Fruit fly (Drosophila melanogaster) whole organism, wandering third instar larva: ENCODE data around the gene CG14995.

Experiments used
- Abd-B ChIP-seq: fragments of >200 bp; optimal IDR thresholded peaks from 2 replicates; lab custom pipeline; 2017; ENCODE audit warnings: missing biosample characterization, missing genetic modification characterization
- Hr83 ChIP-seq: fragments of 200-300 bp; sonication (Bioruptor generic); optimal IDR thresholded peaks from 2 replicates; lab custom pipeline; 2016; ENCODE audit warnings: missing biosample characterization, mild to moderate bottlenecking, missing genetic modification characterization, moderate library complexity; ENCODE audit not compliant: poor library complexity, severe bottlenecking
- br ChIP-seq: fragments of 200-800 bp; sonication (Bioruptor generic); optimal IDR thresholded peaks from 2 replicates; lab custom pipeline; 2016; ENCODE audit warnings: missing biosample characterization, missing genetic modification characterization
- dmrt93B ChIP-seq: fragments of 200-800 bp; sonication (Bioruptor generic); optimal IDR thresholded peaks from 2 replicates; lab custom pipeline; 2018; ENCODE audit warnings: missing biosample characterization, mild to moderate bottlenecking, missing genetic modification characterization
- h ChIP-seq: fragments of 200-800 bp; sonication (Bioruptor generic); optimal IDR thresholded peaks from 3 replicates; lab custom pipeline; 2016; ENCODE audit warnings: missing biosample characterization, mild to moderate bottlenecking, missing genetic modification characterization
- psq ChIP-seq: fragments of 200-800 bp; sonication (Bioruptor generic); optimal IDR thresholded peaks from 3 replicates; lab custom pipeline; 2017; ENCODE audit warnings: missing biosample characterization, mild to moderate bottlenecking, missing genetic modification characterization, moderate library complexity
- usp ChIP-seq: fragments of >200 bp; optimal IDR thresholded peaks from 2 replicates; lab custom pipeline; 2017; ENCODE audit warnings: missing biosample characterization, missing genetic modification characterization

- no peak for TF ChIP-seq psq (GFP tag; lab: Kevin White, UChicago)
- TF ChIP-seq br (GFP tag; lab: Kevin White, UChicago): no peak
- no peak for TF ChIP-seq dmrt93B (GFP tag; lab: Kevin White, UChicago)
- no peak for TF ChIP-seq h (GFP tag; lab: Kevin White, UChicago)
- no peak for TF ChIP-seq Hr83 (GFP tag; lab: Kevin White, UChicago)
- TF ChIP-seq usp (GFP tag; lab: Kevin White, UChicago): no peak
- no peak for TF ChIP-seq Abd-B (GFP tag; lab: Kevin White, UChicago)
Measured at dm6 chr3L:4116490-4117367, 13.7 kb upstream of the CG14995 start.
